Fruit fly (Drosophila melanogaster): ENCODE data around the gene CG42717.

The CG42717 gene

DNA sequence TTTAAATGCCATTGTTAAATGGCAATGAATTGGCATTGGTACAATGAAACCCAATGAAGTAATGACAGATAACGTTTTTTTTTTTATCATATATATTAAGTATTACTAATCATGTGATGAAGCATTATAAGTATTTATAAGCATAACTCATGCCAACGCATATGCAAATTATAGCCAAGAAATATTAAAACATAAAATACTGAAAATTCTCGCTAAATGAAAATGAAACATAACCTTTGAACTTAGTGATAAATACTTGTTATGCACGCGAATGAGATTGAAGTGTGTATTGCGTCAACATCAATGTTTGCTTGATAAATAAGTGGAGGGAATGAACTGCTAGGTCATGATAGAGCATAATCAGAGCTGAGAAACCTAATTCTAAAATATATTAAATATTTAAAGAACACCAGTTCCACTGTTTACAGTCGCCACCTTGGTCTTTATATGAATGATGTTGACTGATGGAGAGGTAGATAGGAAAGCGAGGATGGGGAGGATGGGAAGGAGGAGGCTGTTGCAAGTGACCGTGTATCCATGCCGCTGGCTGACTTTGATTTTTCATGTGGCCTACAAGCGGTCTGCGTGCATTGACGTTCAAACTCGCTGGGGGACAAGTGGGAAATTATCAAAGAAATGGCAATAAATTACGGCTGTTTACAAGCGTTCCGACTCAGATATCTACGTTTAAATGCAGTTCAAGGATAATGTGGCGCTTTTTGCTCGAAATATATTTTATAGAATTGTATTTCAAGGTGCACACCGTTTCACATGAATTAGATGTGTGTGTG lies 23.3 kb upstream of the CG42717 start (continued):
- TF ChIP-seq CG13296 (GFP tag; optimal IDR thresholded peaks at IDR 0.05) (no peak), MTF-1 (GFP tag; optimal IDR thresholded peaks at IDR 0.05; ENCODE audit: borderline replicate concordance) (peak; percentile 7), CG8478 (optimal IDR thresholded peaks at IDR 0.05) (no peak), CG14710 (tag; optimal IDR thresholded peaks at IDR 0.05) (peak; percentile 54), E2f2 (GFP tag; IDR thresholded peaks at IDR 0.05) (no peak), Kr (GFP tag; optimal IDR thresholded peaks at IDR 0.05) (no peak), CG10543 (GFP tag; optimal IDR thresholded peaks at IDR 0.05) (peak; percentile 31), CG13287 (GFP tag; IDR thresholded peaks at IDR 0.05; ENCODE audit: partially characterized antibody) (no peak), CG16815 (GFP tag; optimal IDR thresholded peaks at IDR 0.05) (no peak), CG31388 (GFP tag; optimal IDR thresholded peaks at IDR 0.05) (no peak), Abd-B (GFP tag; optimal IDR thresholded peaks at IDR 0.05) (no peak), ap (GFP tag; IDR thresholded peaks at IDR 0.05) (no peak), CG10209 (GFP tag; optimal IDR thresholded peaks at IDR 0.05) (no peak), dmrt99B (tag; optimal IDR thresholded peaks at IDR 0.05) (peak; percentile 14), Jarid2 (GFP tag; optimal IDR thresholded peaks at IDR 0.05) (no peak), tio (GFP tag; optimal IDR thresholded peaks at IDR 0.05) (peak; percentile 0), sens (GFP tag) (peak; percentile 86), CG6689 (GFP tag; IDR thresholded peaks at IDR 0.05) (no peak), D (optimal IDR thresholded peaks at IDR 0.05) (no peak), D (GFP tag; optimal IDR thresholded peaks at IDR 0.05) (peak; percentile 39), CG6683 (GFP tag; optimal IDR thresholded peaks at IDR 0.05) (no peak), wdn (GFP tag; IDR thresholded peaks at IDR 0.05) (no peak), zen (tag; optimal IDR thresholded peaks at IDR 0.05) (no peak), toy (GFP tag; IDR thresholded peaks at IDR 0.05) (no peak), TFAM (GFP tag; optimal IDR thresholded peaks at IDR 0.05) (no peak), CG4360 (GFP tag; IDR thresholded peaks at IDR 0.05) (0 out of 2 replicates have a peak, but pooled peaks have one; percentile 12), vfl (GFP tag; optimal IDR thresholded peaks at IDR 0.05) (no peak), klu (GFP tag; IDR thresholded peaks at IDR 0.05) (no peak), CG34422 (GFP tag; IDR thresholded peaks at IDR 0.05) (no peak), CG7928 (GFP tag; optimal IDR thresholded peaks at IDR 0.05) (no peak), Dp (GFP tag; optimal IDR thresholded peaks at IDR 0.05) (no peak), Scr (GFP tag; IDR thresholded peaks at IDR 0.05; ENCODE audit: partially characterized antibody) (no peak), B-H2 (GFP tag; optimal IDR thresholded peaks at IDR 0.05) (no peak), fd64A (GFP tag; optimal IDR thresholded peaks at IDR 0.05) (peak; percentile 56), BEAF-32 (GFP tag; optimal IDR thresholded peaks at IDR 0.05) (no peak), CG14014 (GFP tag; IDR thresholded peaks at IDR 0.05) (no peak), CG5180 (GFP tag; optimal IDR thresholded peaks at IDR 0.05) (no peak), chinmo (GFP tag; IDR thresholded peaks at IDR 0.05; ENCODE audit: partially characterized antibody) (0 out of 4 replicates have a peak, but pooled peaks have one; percentile 72), Med (GFP tag) (peak; percentile 56), NFAT (GFP tag; IDR thresholded peaks at IDR 0.05) (no peak), Doc2 (GFP tag; IDR thresholded peaks at IDR 0.05) (no peak), Deaf1 (tag; optimal IDR thresholded peaks at IDR 0.05) (no peak), BtbVII (GFP tag; optimal IDR thresholded peaks at IDR 0.05) (no peak), Atf6 (GFP tag; IDR thresholded peaks at IDR 0.05) (no peak), CkIIα-i1 (GFP tag; IDR thresholded peaks at IDR 0.05) (no peak), CG7372 (GFP tag; IDR thresholded peaks at IDR 0.05) (no peak), CoRest (tag; optimal IDR thresholded peaks at IDR 0.05) (no peak), HLH3B (GFP tag; IDR thresholded peaks at IDR 0.05) (no peak), CG17328 (GFP tag; IDR thresholded peaks at IDR 0.05) (no peak), CG32767 (GFP tag; IDR thresholded peaks at IDR 0.05) (no peak)

All from whole organism, embryonic.